Worm (Caenorhabditis elegans) whole organism, young adult: ENCODE data around the gene bre-1.

Source experiments
- B0019.2 ChIP-seq: fragments of 200-800 bp; sonication (Bioruptor generic); conservative IDR thresholded peaks from 2 replicates; pipeline ENCODE4 v1.3.6; 2022; ENCODE audit warnings: missing genetic modification reagents, missing genetic modification characterization, missing compliant biosample characterization
- B0035.1 ChIP-seq: sonication (generic microtip); optimal IDR thresholded peaks from 2 replicates; lab custom pipeline; 2016; ENCODE audit warnings: missing genetic modification characterization, mild to moderate bottlenecking, missing compliant biosample characterization, missing genotype, missing genetic modification reagents
- C06A6.2 ChIP-seq: fragments of 200-800 bp; sonication (Bioruptor generic); conservative IDR thresholded peaks from 2 replicates; pipeline ENCODE4 v1.3.6; 2022; ENCODE audit warnings: missing genetic modification characterization, missing compliant biosample characterization
- C17E4.6 ChIP-seq: fragments of 200-800 bp; sonication (Bioruptor generic); IDR thresholded peaks from 2 replicates; pipeline ENCODE4 v1.3.6; 2022; ENCODE audit warnings: missing genetic modification reagents, missing genetic modification characterization, missing compliant biosample characterization
- D2030.7 ChIP-seq: fragments of 200-800 bp; sonication (Bioruptor generic); IDR thresholded peaks from 2 replicates; pipeline ENCODE4 v1.3.6; 2022; ENCODE audit warnings: missing genetic modification reagents, missing genetic modification characterization, missing compliant biosample characterization
- F10E7.11 ChIP-seq: sonication (generic microtip); optimal IDR thresholded peaks from 2 replicates; lab custom pipeline; 2017; ENCODE audit warnings: mild to moderate bottlenecking, missing genetic modification characterization, moderate library complexity, missing compliant biosample characterization
- F22D6.2 ChIP-seq: sonication (generic microtip); optimal IDR thresholded peaks from 2 replicates; lab custom pipeline; 2016; ENCODE audit warnings: mild to moderate bottlenecking, missing genetic modification characterization, missing compliant biosample characterization
- F37B4.10 ChIP-seq: fragments of 200-800 bp; sonication (Bioruptor generic); IDR thresholded peaks from 2 replicates; pipeline ENCODE4 v1.3.6; 2022; ENCODE audit warnings: missing genetic modification characterization, missing compliant biosample characterization
- F55B11.4 ChIP-seq: sonication (generic microtip); optimal IDR thresholded peaks from 2 replicates; lab custom pipeline; 2016; ENCODE audit warnings: missing compliant biosample characterization, missing genetic modification characterization, borderline replicate concordance; ENCODE audit not compliant: insufficient read depth
- Y67H2A.10 ChIP-seq: fragments of 200-800 bp; sonication (Bioruptor generic); conservative IDR thresholded peaks from 2 replicates; pipeline ENCODE4 v1.3.6; 2022; ENCODE audit warnings: missing genetic modification reagents, missing genetic modification characterization, missing compliant biosample characterization
- Y79H2A.3 ChIP-seq: fragments of 200-800 bp; sonication (Bioruptor generic); conservative IDR thresholded peaks from 2 replicates; pipeline ENCODE4 v1.3.6; 2022; ENCODE audit warnings: missing genetic modification reagents, missing genetic modification characterization, missing compliant biosample characterization
- Y95B8A.8 ChIP-seq: fragments of 200-800 bp; sonication (Bioruptor generic); IDR thresholded peaks from 2 replicates; pipeline ENCODE4 v1.3.6; 2022; ENCODE audit warnings: missing genetic modification reagents, missing genetic modification characterization, missing compliant biosample characterization
- ZK185.1 ChIP-seq: sonication (generic microtip); optimal IDR thresholded peaks from 2 replicates; lab custom pipeline; 2016; ENCODE audit warnings: mild to moderate bottlenecking, missing genetic modification characterization, missing compliant biosample characterization; ENCODE audit not compliant: poor library complexity, severe bottlenecking
- ama-1 ChIP-seq, 3 experiments: fragments of 150-350 bp in 1 of 3; sonication (generic microtip) in 2 of 3; optimal IDR thresholded peaks; 2 replicates each; lab custom pipeline; 2014 to 2018; ENCODE audit warnings: missing biosample characterization in 2 of 3, missing genetic modification characterization in 2 of 3, missing genetic modification reagents in 2 of 3
- aptf-3 ChIP-seq: fragments of 200-800 bp; sonication (Bioruptor generic); IDR thresholded peaks from 2 replicates; pipeline ENCODE4 v1.3.6; 2022; ENCODE audit warnings: missing genetic modification characterization, missing compliant biosample characterization
- atf-7 ChIP-seq: sonication (generic microtip); optimal IDR thresholded peaks from 2 replicates; lab custom pipeline; 2017; ENCODE audit warnings: mild to moderate bottlenecking, missing genetic modification characterization, missing compliant biosample characterization
- bed-2 ChIP-seq: fragments of 200-800 bp; sonication (Bioruptor generic); IDR thresholded peaks from 2 replicates; pipeline ENCODE4 v1.3.6; 2022; ENCODE audit warnings: missing genetic modification reagents, missing genetic modification characterization, missing compliant biosample characterization
- ceh-58 ChIP-seq: fragments of 200-800 bp; sonication (Bioruptor generic); IDR thresholded peaks from 2 replicates; pipeline ENCODE4 v1.3.6; 2022; ENCODE audit warnings: missing genetic modification characterization, missing compliant biosample characterization
- ceh-79 ChIP-seq: sonication (generic microtip); optimal IDR thresholded peaks from 2 replicates; lab custom pipeline; 2017; ENCODE audit warnings: mild to moderate bottlenecking, missing genetic modification characterization, missing compliant biosample characterization
- efl-1 ChIP-seq: fragments of 150-350 bp; optimal IDR thresholded peaks from 2 replicates; lab custom pipeline; 2014; ENCODE audit warnings: missing biosample characterization, missing genetic modification reagents, missing genetic modification characterization
- ets-4 ChIP-seq: fragments of 200-800 bp; sonication (Bioruptor generic); optimal IDR thresholded peaks from 2 replicates; lab custom pipeline; 2018; ENCODE audit warnings: mild to moderate bottlenecking, missing genetic modification characterization, missing compliant biosample characterization
- hlh-26 ChIP-seq: fragments of 200-800 bp; sonication (Bioruptor generic); conservative IDR thresholded peaks from 2 replicates; pipeline ENCODE4 v1.3.6; 2022; ENCODE audit warnings: missing genetic modification reagents, missing genetic modification characterization, missing compliant biosample characterization
- hmg-1.2 ChIP-seq: fragments of 200-800 bp; sonication (Bioruptor generic); IDR thresholded peaks from 2 replicates; pipeline ENCODE4 v1.3.6; 2022; ENCODE audit warnings: missing genetic modification reagents, missing genetic modification characterization, missing compliant biosample characterization
- lin-35 ChIP-seq, 3 experiments: fragments of 150-350 bp in 2 of 3; sonication (generic microtip) in 1 of 3; optimal IDR thresholded peaks; 2 replicates each; lab custom pipeline; 2014 to 2018; ENCODE audit warnings: missing biosample characterization in 3 of 3, missing genetic modification characterization in 3 of 3, missing genetic modification reagents in 3 of 3
- lin-54 ChIP-seq: fragments of 200-800 bp; sonication (Bioruptor generic); optimal IDR thresholded peaks from 2 replicates; lab custom pipeline; 2018; ENCODE audit warnings: mild to moderate bottlenecking, missing genetic modification characterization, missing compliant biosample characterization
- lsl-1 ChIP-seq: fragments of 200-800 bp; sonication (Bioruptor generic); optimal IDR thresholded peaks from 2 replicates; lab custom pipeline; 2018; ENCODE audit warnings: mild to moderate bottlenecking, missing genetic modification characterization, moderate library complexity, missing compliant biosample characterization
- mcd-1 ChIP-seq: fragments of 200-800 bp; sonication (Bioruptor generic); IDR thresholded peaks from 2 replicates; pipeline ENCODE4 v1.3.6; 2022; ENCODE audit warnings: missing genetic modification reagents, missing genetic modification characterization, missing compliant biosample characterization
- nhr-179 ChIP-seq: sonication (generic microtip); optimal IDR thresholded peaks from 2 replicates; lab custom pipeline; 2016; ENCODE audit warnings: mild to moderate bottlenecking, missing genetic modification characterization, missing compliant biosample characterization
- nhr-27 ChIP-seq: fragments of 200-800 bp; sonication (Bioruptor generic); optimal IDR thresholded peaks from 2 replicates; lab custom pipeline; 2018; ENCODE audit warnings: mild to moderate bottlenecking, missing genetic modification characterization, moderate library complexity, missing compliant biosample characterization
- nhr-80 ChIP-seq: sonication (generic microtip); optimal IDR thresholded peaks from 2 replicates; lab custom pipeline; 2016; ENCODE audit warnings: missing genetic modification characterization, missing compliant biosample characterization
- rcor-1 ChIP-seq: fragments of 200-800 bp; sonication (Bioruptor generic); IDR thresholded peaks from 2 replicates; pipeline ENCODE4 v1.3.6; 2022; ENCODE audit warnings: missing genetic modification reagents, missing genetic modification characterization, missing compliant biosample characterization
- rec-8 ChIP-seq, 2 experiments: sonication (generic microtip); optimal IDR thresholded peaks; 2 replicates each; lab custom pipeline; 2016; ENCODE audit warnings: mild to moderate bottlenecking in 2 of 2, missing genetic modification characterization in 2 of 2, missing genetic modification reagents in 2 of 2, missing genotype in 2 of 2, missing biosample characterization in 1 of 2, missing compliant biosample characterization in 1 of 2, moderate library complexity in 1 of 2
- sdz-38 ChIP-seq: sonication (generic microtip); optimal IDR thresholded peaks from 2 replicates; lab custom pipeline; 2016; ENCODE audit warnings: missing genotype, missing genetic modification characterization, missing compliant biosample characterization
- snpc-1.1 ChIP-seq: sonication (generic microtip); optimal IDR thresholded peaks from 2 replicates; lab custom pipeline; 2017; ENCODE audit warnings: missing genetic modification characterization, mild to moderate bottlenecking, missing compliant biosample characterization, antibody characterized with exemption, moderate library complexity, missing genotype, missing genetic modification reagents; ENCODE audit not compliant: insufficient read depth
- snpc-4 ChIP-seq, 5 experiments: fragments of 150-350 bp in 1 of 5; sonication (generic microtip) in 4 of 5; optimal IDR thresholded peaks; 2 replicates each; lab custom pipeline; 2014 to 2018; ENCODE audit warnings: missing genetic modification characterization in 5 of 5, missing biosample characterization in 3 of 5, antibody characterized with exemption in 2 of 5, mild to moderate bottlenecking in 2 of 5, missing compliant biosample characterization in 2 of 5, missing genotype in 2 of 5, moderate library complexity in 2 of 5, missing genetic modification reagents in 1 of 5
- somi-1 ChIP-seq: fragments of 200-800 bp; sonication (Bioruptor generic); optimal IDR thresholded peaks from 2 replicates; lab custom pipeline; 2018; ENCODE audit warnings: mild to moderate bottlenecking, missing genetic modification characterization, missing compliant biosample characterization
- xnd-1 ChIP-seq: sonication (generic microtip); optimal IDR thresholded peaks from 2 replicates; lab custom pipeline; 2016; ENCODE audit warnings: missing genotype, missing genetic modification reagents, missing genetic modification characterization, missing compliant biosample characterization
- ztf-22 ChIP-seq: fragments of 200-800 bp; sonication (Bioruptor generic); optimal IDR thresholded peaks from 2 replicates; lab custom pipeline; 2018; ENCODE audit warnings: mild to moderate bottlenecking, missing genetic modification characterization, moderate library complexity, missing compliant biosample characterization
- ztf-26 ChIP-seq: sonication (generic microtip); optimal IDR thresholded peaks from 2 replicates; lab custom pipeline; 2017; ENCODE audit warnings: missing genetic modification characterization, missing compliant biosample characterization
- ztf-28 ChIP-seq: fragments of 200-800 bp; sonication (Bioruptor generic); IDR thresholded peaks from 2 replicates; pipeline ENCODE4 v1.3.6; 2022; ENCODE audit warnings: missing genetic modification reagents, missing genetic modification characterization, missing compliant biosample characterization

bre-1 gene

ce11 chrIV:9010257-9010656 lies 23.2 kb downstream of the bre-1 start, which contains the start of gene C53D6.11:
Gene C53D6.11 (plus strand): TSS chrIV:9010584.
- TF ChIP-seq F37B4.10 (GFP tag; lab: Robert Waterston, UW) (no peak), somi-1 (GFP tag; lab: Kevin White, UChicago) (no peak), rcor-1 (GFP tag; lab: Robert Waterston, UW) (no peak), ztf-28 (GFP tag; lab: Robert Waterston, UW) (no peak), hmg-1.2 (peak; percentile 32; the same call in 1 of the 2 replicates), nhr-179 (tag; lab: Kevin White, UChicago) (no peak), ets-4 (no peak), ama-1 (optimal IDR thresholded peaks at IDR 0.05; lab: Kevin White, UChicago) (no peak), ama-1 (GFP tag; optimal IDR thresholded peaks at IDR 0.05; lab: Kevin White, UChicago) (no peak), ZK185.1 (tag; lab: Kevin White, UChicago) (no peak), nhr-80 (tag; lab: Kevin White, UChicago) (peak; percentile 55), Y79H2A.3 (GFP tag; lab: Robert Waterston, UW) (no peak), bed-2 (no peak), aptf-3 (GFP tag; lab: Robert Waterston, UW) (no peak), lin-35 (GFP tag; optimal IDR thresholded peaks at IDR 0.05; lab: Kevin White, UChicago) (no peak), B0019.2 (GFP tag; lab: Robert Waterston, UW) (no peak), F55B11.4 (tag; lab: Kevin White, UChicago) (no peak)

- no peak for TF ChIP-seq C17E4.6 (GFP tag; lab: Robert Waterston, UW)
- TF ChIP-seq ztf-26, result no peak
- TF ChIP-seq D2030.7 (GFP tag; lab: Robert Waterston, UW), result no peak
- TF ChIP-seq efl-1 (GFP tag; lab: Kevin White, UChicago), result no peak
- TF ChIP-seq ceh-79, result no peak
- no peak for TF ChIP-seq ets-4
- TF ChIP-seq hlh-26 (GFP tag; lab: Robert Waterston, UW), result no peak
- no peak for TF ChIP-seq ztf-22 (GFP tag; lab: Kevin White, UChicago)
- no peak for TF ChIP-seq lin-54 (GFP tag; lab: Kevin White, UChicago)
- no peak for TF ChIP-seq xnd-1 (tag; lab: Kevin White, UChicago)
- TF ChIP-seq snpc-4 (GFP tag; optimal IDR thresholded peaks at IDR 0.05; lab: Kevin White, UChicago), result no peak
- no peak for TF ChIP-seq snpc-4 (tag; optimal IDR thresholded peaks at IDR 0.05; lab: Kevin White, UChicago)
- no peak for TF ChIP-seq mcd-1 (GFP tag; lab: Robert Waterston, UW)
- no peak for TF ChIP-seq bed-2
- TF ChIP-seq atf-7 (tag; lab: Kevin White, UChicago), result no peak
- no peak for TF ChIP-seq F10E7.11 (tag; lab: Kevin White, UChicago)
- no peak for TF ChIP-seq snpc-1.1 (tag; lab: Kevin White, UChicago)
- no peak for TF ChIP-seq nhr-27
These were observed 29.4 kb downstream of the bre-1 start, which contains the start of gene acc-2 for ce11 chrIV:9016477-9016876. Gene acc-2 (plus strand): TSS chrIV:9016777.

- TF ChIP-seq C06A6.2 (no peak), B0035.1 (tag; lab: Kevin White, UChicago) (no peak), rec-8 (tag; optimal IDR thresholded peaks at IDR 0.05; lab: Kevin White, UChicago) (no peak), ets-4 (no peak), lsl-1 (GFP tag; lab: Kevin White, UChicago) (no peak), Y67H2A.10 (no peak), ceh-58 (no peak), Y95B8A.8 (GFP tag; lab: Robert Waterston, UW) (no peak), sdz-38 (tag; lab: Kevin White, UChicago) (no peak), F22D6.2 (tag; lab: Kevin White, UChicago) (no peak)
These were observed 33.8 kb downstream of the bre-1 start, which contains the start of gene C53D6.4 for ce11 chrIV:9020840-9021239. Gene C53D6.4 (minus strand): TSS chrIV:9020940.
